Worm (Caenorhabditis elegans): ENCODE measurements around the gene C10A4.10.

DNA sequence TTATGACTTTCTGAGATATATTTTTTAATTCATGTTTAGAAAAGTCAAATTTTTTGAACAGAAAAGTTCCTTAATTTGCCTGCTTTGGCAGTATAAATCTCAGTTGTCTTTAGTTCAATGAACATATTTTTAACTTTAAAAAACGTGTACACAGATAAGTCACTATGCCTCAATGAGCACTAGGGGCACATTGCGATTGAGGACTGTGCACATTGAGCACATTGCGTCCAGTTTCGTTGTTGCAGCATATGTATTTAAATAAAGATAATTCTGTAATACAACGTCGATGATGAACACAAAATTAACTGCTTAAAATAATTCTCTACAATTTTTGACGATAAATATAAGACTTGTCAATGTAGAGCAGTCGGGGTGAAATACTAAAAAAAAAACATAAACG is 9.1 kb downstream of the C10A4.10 start:
- TF ChIP-seq ceh-82 (tag; optimal IDR thresholded peaks at IDR 0.05) (no peak), ama-1 (optimal IDR thresholded peaks at IDR 0.05) (no peak), snpc-4 (tag; optimal IDR thresholded peaks at IDR 0.05) (no peak), fos-1 (tag; optimal IDR thresholded peaks at IDR 0.05) (no peak), unc-62 (GFP tag; optimal IDR thresholded peaks at IDR 0.05) (no peak), nhr-25 (tag; optimal IDR thresholded peaks at IDR 0.05) (no peak), nhr-237 (tag; optimal IDR thresholded peaks at IDR 0.05) (no peak), lsy-2 (tag; optimal IDR thresholded peaks at IDR 0.05) (no peak), nhr-23 (tag; optimal IDR thresholded peaks at IDR 0.05) (no peak)

Data from whole organism, L2 larva.